Fruit fly (Drosophila melanogaster) whole organism, pupa: ENCODE measurements around the gene eIF5B.
A peak's percentile ranks its signal among the peaks of the same experiment; 100 is the strongest.

Experiments used
- CG10348 ChIP-seq: fragments of 200-800 bp; sonication (Bioruptor generic); IDR thresholded peaks from 2 replicates; pipeline ENCODE4 v1.3.6; 2022; ENCODE audit warnings: missing biosample characterization, missing genetic modification characterization
- CG12605 ChIP-seq: fragments of 200-800 bp; sonication (Bioruptor generic); IDR thresholded peaks from 2 replicates; pipeline ENCODE4 v1.3.6; 2022; ENCODE audit warnings: missing biosample characterization, missing genetic modification characterization
- CG13204 ChIP-seq: fragments of 200-800 bp; sonication (Bioruptor generic); optimal IDR thresholded peaks from 2 replicates; lab custom pipeline; 2018; ENCODE audit warnings: missing biosample characterization, mild to moderate bottlenecking, missing genetic modification characterization, moderate library complexity
- CG14655 ChIP-seq: fragments of 200-800 bp; sonication (Bioruptor generic); optimal IDR thresholded peaks from 3 replicates; lab custom pipeline; 2017; ENCODE audit warnings: mild to moderate bottlenecking, missing biosample characterization, missing genetic modification reagents, missing genetic modification characterization
- CG15710 ChIP-seq: fragments of 200-800 bp; sonication (Bioruptor generic); optimal IDR thresholded peaks from 2 replicates; lab custom pipeline; 2018; ENCODE audit warnings: missing biosample characterization, mild to moderate bottlenecking, missing genetic modification characterization, moderate library complexity
- CG17806 ChIP-seq: fragments of 200-800 bp; sonication (Bioruptor generic); optimal IDR thresholded peaks from 2 replicates; lab custom pipeline; 2018; ENCODE audit warnings: missing biosample characterization, mild to moderate bottlenecking, missing genetic modification characterization, moderate library complexity
- CG32121 ChIP-seq: fragments of 200-800 bp; sonication (Bioruptor generic); IDR thresholded peaks from 2 replicates; pipeline ENCODE4 v1.3.6; 2022; ENCODE audit warnings: missing biosample characterization, missing genetic modification characterization
- CG34367 ChIP-seq: fragments of 200-800 bp; sonication (Bioruptor generic); optimal IDR thresholded peaks from 2 replicates; lab custom pipeline; 2018; ENCODE audit warnings: missing biosample characterization, mild to moderate bottlenecking, missing genetic modification characterization
- CG4496 ChIP-seq: fragments of 200-800 bp; sonication (Bioruptor generic); IDR thresholded peaks from 3 replicates; pipeline ENCODE4 v1.3.6; 2022; ENCODE audit warnings: missing biosample characterization, missing genetic modification characterization
- CG8159 ChIP-seq: fragments of 200-800 bp; sonication (Bioruptor generic); optimal IDR thresholded peaks from 3 replicates; lab custom pipeline; 2018; ENCODE audit warnings: missing biosample characterization, mild to moderate bottlenecking, missing genetic modification characterization, moderate library complexity
- CG8301 ChIP-seq: fragments of 200-800 bp; sonication (Bioruptor generic); optimal IDR thresholded peaks from 2 replicates; lab custom pipeline; 2018; ENCODE audit warnings: missing biosample characterization, mild to moderate bottlenecking, missing genetic modification characterization
- CG9948 ChIP-seq: fragments of 200-800 bp; sonication (Bioruptor generic); optimal IDR thresholded peaks from 2 replicates; lab custom pipeline; 2018; ENCODE audit warnings: missing biosample characterization, mild to moderate bottlenecking, missing genetic modification characterization, moderate library complexity
- D1 ChIP-seq: fragments of 200-800 bp; sonication (Bioruptor generic); optimal IDR thresholded peaks from 2 replicates; lab custom pipeline; 2018; ENCODE audit warnings: missing biosample characterization, mild to moderate bottlenecking, missing genetic modification characterization, moderate library complexity
- EcR ChIP-seq: fragments of 200-800 bp; sonication (Bioruptor generic); optimal IDR thresholded peaks from 3 replicates; lab custom pipeline; 2019; ENCODE audit warnings: missing biosample characterization, missing genetic modification characterization, mild to moderate bottlenecking, moderate library complexity, missing genetic modification reagents
- Ets98B ChIP-seq: fragments of 200-800 bp; sonication (Bioruptor generic); IDR thresholded peaks from 2 replicates; pipeline ENCODE4 v1.3.6; 2022; ENCODE audit warnings: missing biosample characterization, missing genetic modification characterization
- Pif1A ChIP-seq: fragments of 200-800 bp; sonication (Bioruptor generic); optimal IDR thresholded peaks from 3 replicates; lab custom pipeline; 2016; ENCODE audit warnings: missing biosample characterization, missing genetic modification characterization
- Pif1B ChIP-seq: fragments of 200-800 bp; sonication (Bioruptor generic); optimal IDR thresholded peaks from 3 replicates; lab custom pipeline; 2016; ENCODE audit warnings: missing biosample characterization, missing genetic modification characterization
- Snoo ChIP-seq: fragments of 200-800 bp; sonication (Bioruptor generic); optimal IDR thresholded peaks from 3 replicates; lab custom pipeline; 2017; ENCODE audit warnings: missing biosample characterization, mild to moderate bottlenecking, missing genetic modification characterization, inconsistent platforms
- fd96Ca ChIP-seq: fragments of 200-800 bp; sonication (Bioruptor generic); IDR thresholded peaks from 3 replicates; pipeline ENCODE4 v1.3.6; 2022; ENCODE audit warnings: missing biosample characterization, missing genetic modification characterization
- gl ChIP-seq: fragments of 200-800 bp; sonication (Bioruptor generic); optimal IDR thresholded peaks from 2 replicates; lab custom pipeline; 2018; ENCODE audit warnings: missing biosample characterization, mild to moderate bottlenecking, missing genetic modification characterization
- rn ChIP-seq: fragments of 200-800 bp; sonication (Bioruptor generic); IDR thresholded peaks from 2 replicates; pipeline ENCODE4 v1.3.6; 2022; ENCODE audit warnings: missing biosample characterization, missing genetic modification characterization

Gene eIF5B

dm6 chr3L:3405592-3405991, 55.2 kb downstream of the eIF5B start:
- TF ChIP-seq CG10348 (GFP tag; lab: Robert Waterston, UW) = no peak
- no peak for TF ChIP-seq fd96Ca (GFP tag; lab: Robert Waterston, UW)
- no peak for TF ChIP-seq Ets98B (GFP tag; lab: Robert Waterston, UW)
- no peak for TF ChIP-seq CG9948 (tag; lab: Kevin White, UChicago)
- TF ChIP-seq CG32121 = no peak
- TF ChIP-seq CG17806 (tag; lab: Kevin White, UChicago) = no peak
- TF ChIP-seq Pif1A = no peak
- no peak for TF ChIP-seq CG12605
- TF ChIP-seq gl = no peak
- no peak for TF ChIP-seq Pif1B (GFP tag; lab: Kevin White, UChicago)
- TF ChIP-seq D1 = no peak
- no peak for TF ChIP-seq CG13204 (GFP tag; lab: Kevin White, UChicago)
- TF ChIP-seq CG8301 (tag; lab: Kevin White, UChicago) = no peak
- no peak for TF ChIP-seq CG8159 (tag; lab: Kevin White, UChicago)
- TF ChIP-seq rn (GFP tag; lab: Robert Waterston, UW) = no peak
- no peak for TF ChIP-seq Snoo
- TF ChIP-seq CG15710 (tag; lab: Kevin White, UChicago) = no peak
- TF ChIP-seq EcR = no peak
- TF ChIP-seq CG14655 (GFP tag; lab: Kevin White, UChicago) = no peak
- TF ChIP-seq, all 21 proteins: peak for 0

dm6 chr3L:3400555-3401198, 60.1 kb downstream of the eIF5B start:
- TF ChIP-seq CG32121 (peak; percentile 75), D1 (no peak), CG8301 (tag; lab: Kevin White, UChicago) (no peak), CG4496 (peak; percentile 78), fd96Ca (GFP tag; lab: Robert Waterston, UW) (0 out of 3 replicates have a peak, but pooled peaks have one; percentile 38), CG14655 (GFP tag; lab: Kevin White, UChicago) (peak; percentile 42), CG15710 (tag; lab: Kevin White, UChicago) (no peak), Ets98B (GFP tag; lab: Robert Waterston, UW) (peak; percentile 55; the same call in 1 of the 2 replicates), CG13204 (GFP tag; lab: Kevin White, UChicago) (peak; percentile 56), CG8159 (tag; lab: Kevin White, UChicago) (no peak), Pif1B (GFP tag; lab: Kevin White, UChicago) (no peak), CG12605 (peak; percentile 48; the same call in 1 of the 2 replicates), Snoo (no peak), Pif1A (no peak), gl (no peak), rn (GFP tag; lab: Robert Waterston, UW) (no peak), CG10348 (GFP tag; lab: Robert Waterston, UW) (no peak), CG9948 (tag; lab: Kevin White, UChicago) (no peak), EcR (no peak)

dm6 chr3L:3399923-3400309, 60.9 kb downstream of the eIF5B start:
- TF ChIP-seq Pif1B (GFP tag; lab: Kevin White, UChicago) (no peak), gl (no peak), CG4496 (no peak), CG32121 (no peak), CG12605 (no peak), CG17806 (tag; lab: Kevin White, UChicago) (no peak), D1 (no peak)

dm6 chr3L:3399249-3399922, 61.4 kb downstream of the eIF5B start:
- peak; percentile 83 for TF ChIP-seq Pif1A
- peak; percentile 92 for TF ChIP-seq CG8159 (tag; lab: Kevin White, UChicago)
- peak; percentile 85 for TF ChIP-seq CG9948 (tag; lab: Kevin White, UChicago)
- TF ChIP-seq CG8301 (tag; lab: Kevin White, UChicago) = peak; percentile 90
- TF ChIP-seq rn (GFP tag; lab: Robert Waterston, UW) = no peak
- TF ChIP-seq CG15710 (tag; lab: Kevin White, UChicago) = peak; percentile 80
- TF ChIP-seq CG4496 = peak; percentile 79
- TF ChIP-seq CG14655 (GFP tag; lab: Kevin White, UChicago) = peak; percentile 91
- TF ChIP-seq CG10348 (GFP tag; lab: Robert Waterston, UW) = peak; percentile 42; the same call in 1 of the 2 replicates
- TF ChIP-seq CG12605 = peak; percentile 43; the same call in 1 of the 2 replicates
- peak; percentile 58 for TF ChIP-seq fd96Ca (GFP tag; lab: Robert Waterston, UW)
- TF ChIP-seq Pif1B (GFP tag; lab: Kevin White, UChicago) = peak; percentile 68
- TF ChIP-seq CG13204 (GFP tag; lab: Kevin White, UChicago) = peak; percentile 41
- peak; percentile 84 for TF ChIP-seq CG32121
- TF ChIP-seq CG17806 (tag; lab: Kevin White, UChicago) = peak; percentile 85
- TF ChIP-seq D1 = peak; percentile 53
- TF ChIP-seq Snoo = peak; percentile 87
- TF ChIP-seq Ets98B (GFP tag; lab: Robert Waterston, UW) = peak; percentile 65
- peak; percentile 33 for TF ChIP-seq gl
- peak; percentile 66 for TF ChIP-seq EcR
- peak; percentile 70 for TF ChIP-seq CG34367 (tag; lab: Kevin White, UChicago)

- TF ChIP-seq Snoo = no peak
- no peak for TF ChIP-seq CG10348 (GFP tag; lab: Robert Waterston, UW)
- TF ChIP-seq CG9948 (tag; lab: Kevin White, UChicago) = peak; percentile 4
- no peak for TF ChIP-seq CG13204 (GFP tag; lab: Kevin White, UChicago)
- TF ChIP-seq CG8301 (tag; lab: Kevin White, UChicago) = no peak
- TF ChIP-seq fd96Ca (GFP tag; lab: Robert Waterston, UW) = no peak
- TF ChIP-seq, all 21 proteins: peak for 1
These were observed 62.3 kb downstream of the eIF5B start for dm6 chr3L:3398496-3398895.
